Worm (Caenorhabditis elegans) whole organism, late embryonic: Measurements from ENCODE around the gene rnh-2.

Experiments used
- C08G9.2 ChIP-seq: sonication (generic microtip); optimal IDR thresholded peaks from 2 replicates; lab custom pipeline; 2016; ENCODE audit warnings: mild to moderate bottlenecking, missing genetic modification characterization, moderate library complexity, missing compliant biosample characterization
- C38D4.7 ChIP-seq: fragments of 200-800 bp; sonication (Bioruptor generic); optimal IDR thresholded peaks from 2 replicates; lab custom pipeline; 2018; ENCODE audit warnings: mild to moderate bottlenecking, missing genetic modification characterization, moderate library complexity, missing compliant biosample characterization
- F13H6.1 ChIP-seq: sonication (generic microtip); optimal IDR thresholded peaks from 2 replicates; lab custom pipeline; 2016; ENCODE audit warnings: missing genetic modification characterization, missing compliant biosample characterization
- K02D7.2 ChIP-seq: sonication (generic microtip); optimal IDR thresholded peaks from 2 replicates; lab custom pipeline; 2017; ENCODE audit warnings: mild to moderate bottlenecking, missing genetic modification characterization, missing compliant biosample characterization
- T23F11.4 ChIP-seq: fragments of 200-800 bp; sonication (Bioruptor generic); optimal IDR thresholded peaks from 2 replicates; lab custom pipeline; 2018; ENCODE audit warnings: mild to moderate bottlenecking, missing genetic modification characterization, missing compliant biosample characterization
- Y22D7AL.16 ChIP-seq: sonication (generic microtip); optimal IDR thresholded peaks from 2 replicates; lab custom pipeline; 2016; ENCODE audit warnings: missing genetic modification characterization, missing compliant biosample characterization
- ahr-1 ChIP-seq: sonication (generic microtip); optimal IDR thresholded peaks from 2 replicates; lab custom pipeline; 2016; ENCODE audit warnings: missing genetic modification characterization, missing compliant biosample characterization
- ceh-14 ChIP-seq: sonication (generic microtip); optimal IDR thresholded peaks from 2 replicates; lab custom pipeline; 2016; ENCODE audit warnings: missing genotype, missing genetic modification characterization, missing compliant biosample characterization
- ceh-19 ChIP-seq: fragments of 200-800 bp; sonication (Bioruptor generic); optimal IDR thresholded peaks from 2 replicates; lab custom pipeline; 2018; ENCODE audit warnings: mild to moderate bottlenecking, missing genetic modification characterization, missing compliant biosample characterization
- ceh-2 ChIP-seq: sonication (generic microtip); optimal IDR thresholded peaks from 2 replicates; lab custom pipeline; 2016; ENCODE audit warnings: missing genotype, missing genetic modification characterization, missing compliant biosample characterization
- ceh-22 ChIP-seq: sonication (generic microtip); optimal IDR thresholded peaks from 2 replicates; lab custom pipeline; 2017; ENCODE audit warnings: missing biosample characterization, missing genetic modification characterization
- ceh-24 ChIP-seq: sonication (generic microtip); optimal IDR thresholded peaks from 2 replicates; lab custom pipeline; 2016; ENCODE audit warnings: mild to moderate bottlenecking, missing genetic modification characterization, missing compliant biosample characterization
- ceh-30 ChIP-seq: fragments of 150-350 bp; optimal IDR thresholded peaks from 2 replicates; lab custom pipeline; 2014; ENCODE audit warnings: missing biosample characterization, missing genetic modification characterization
- ceh-34 ChIP-seq: sonication (generic microtip); optimal IDR thresholded peaks from 2 replicates; lab custom pipeline; 2016; ENCODE audit warnings: mild to moderate bottlenecking, missing genetic modification characterization, missing compliant biosample characterization
- ceh-45 ChIP-seq: fragments of 200-800 bp; sonication (Bioruptor generic); IDR thresholded peaks from 2 replicates; pipeline ENCODE4 v1.3.6; 2022; ENCODE audit warnings: missing genetic modification reagents, missing genetic modification characterization, missing compliant biosample characterization
- ceh-48 ChIP-seq: sonication (generic microtip); optimal IDR thresholded peaks from 2 replicates; lab custom pipeline; 2016; ENCODE audit warnings: missing genetic modification characterization, inconsistent platforms, missing compliant biosample characterization
- ceh-6 ChIP-seq: fragments of 200-800 bp; sonication (Bioruptor generic); optimal IDR thresholded peaks from 2 replicates; lab custom pipeline; 2018; ENCODE audit warnings: mild to moderate bottlenecking, missing genetic modification characterization, missing compliant biosample characterization
- ceh-9 ChIP-seq: sonication (generic microtip); optimal IDR thresholded peaks from 2 replicates; lab custom pipeline; 2016; ENCODE audit warnings: mild to moderate bottlenecking, missing genetic modification characterization, inconsistent platforms, missing compliant biosample characterization
- dmd-4 ChIP-seq: sonication (generic microtip); optimal IDR thresholded peaks from 2 replicates; lab custom pipeline; 2016; ENCODE audit warnings: borderline replicate concordance, missing genetic modification characterization, missing compliant biosample characterization
- elt-4 ChIP-seq: sonication (generic microtip); optimal IDR thresholded peaks from 2 replicates; lab custom pipeline; 2016; ENCODE audit warnings: missing genetic modification characterization, missing compliant biosample characterization
- ets-4 ChIP-seq: sonication (generic microtip); optimal IDR thresholded peaks from 2 replicates; lab custom pipeline; 2016; ENCODE audit warnings: missing genetic modification characterization, missing compliant biosample characterization
- fax-1 ChIP-seq: sonication (generic microtip); optimal IDR thresholded peaks from 2 replicates; lab custom pipeline; 2016; ENCODE audit warnings: missing genotype, missing genetic modification characterization, missing compliant biosample characterization
- fkh-10 ChIP-seq: fragments of 150-350 bp; optimal IDR thresholded peaks from 2 replicates; lab custom pipeline; 2014; ENCODE audit warnings: missing biosample characterization, missing genetic modification reagents, missing genetic modification characterization
- fkh-6 ChIP-seq: sonication (generic microtip); optimal IDR thresholded peaks from 2 replicates; lab custom pipeline; 2016; ENCODE audit warnings: missing genetic modification characterization, missing compliant biosample characterization
- gmeb-2 ChIP-seq: sonication (generic microtip); optimal IDR thresholded peaks from 2 replicates; lab custom pipeline; 2016; ENCODE audit warnings: missing genetic modification characterization, inconsistent platforms, missing compliant biosample characterization
- hlh-15 ChIP-seq: sonication (generic microtip); optimal IDR thresholded peaks from 2 replicates; lab custom pipeline; 2016; ENCODE audit warnings: missing genetic modification characterization, missing compliant biosample characterization
- hlh-30 ChIP-seq: sonication (generic microtip); optimal IDR thresholded peaks from 2 replicates; lab custom pipeline; 2017; ENCODE audit warnings: antibody characterized with exemption, missing genetic modification characterization, missing compliant biosample characterization; ENCODE audit not compliant: insufficient read depth
- hlh-6 ChIP-seq: sonication (generic microtip); optimal IDR thresholded peaks from 2 replicates; lab custom pipeline; 2016; ENCODE audit warnings: missing genotype, missing genetic modification characterization, missing compliant biosample characterization
- lim-6 ChIP-seq: sonication (generic microtip); optimal IDR thresholded peaks from 2 replicates; lab custom pipeline; 2016; ENCODE audit warnings: missing genetic modification characterization, missing compliant biosample characterization
- lin-11 ChIP-seq: fragments of 200-800 bp; sonication (Bioruptor generic); optimal IDR thresholded peaks from 2 replicates; lab custom pipeline; 2018; ENCODE audit warnings: mild to moderate bottlenecking, missing genetic modification characterization, missing compliant biosample characterization
- madf-2 ChIP-seq: sonication (generic microtip); optimal IDR thresholded peaks from 2 replicates; lab custom pipeline; 2017; ENCODE audit warnings: missing genetic modification characterization, missing compliant biosample characterization
- mec-3 ChIP-seq: sonication (generic microtip); optimal IDR thresholded peaks from 2 replicates; lab custom pipeline; 2016; ENCODE audit warnings: borderline replicate concordance, missing genetic modification characterization, missing compliant biosample characterization
- nfya-1 ChIP-seq: sonication (generic microtip); optimal IDR thresholded peaks from 2 replicates; lab custom pipeline; 2017; ENCODE audit warnings: missing genetic modification characterization, mild to moderate bottlenecking, missing compliant biosample characterization, antibody characterized with exemption, moderate library complexity
- nhr-11 ChIP-seq: fragments of 150-350 bp; optimal IDR thresholded peaks from 2 replicates; lab custom pipeline; 2014; ENCODE audit warnings: missing biosample characterization, missing genetic modification characterization
- nhr-232 ChIP-seq: sonication (generic microtip); optimal IDR thresholded peaks from 2 replicates; lab custom pipeline; 2016; ENCODE audit warnings: missing genetic modification characterization, missing compliant biosample characterization
- npax-4 ChIP-seq: sonication (generic microtip); optimal IDR thresholded peaks from 2 replicates; lab custom pipeline; 2016; ENCODE audit warnings: missing genetic modification characterization, missing compliant biosample characterization
- odd-2 ChIP-seq: sonication (generic microtip); optimal IDR thresholded peaks from 2 replicates; lab custom pipeline; 2017; ENCODE audit warnings: antibody characterized with exemption, mild to moderate bottlenecking, missing genetic modification characterization, missing compliant biosample characterization
- pag-3 ChIP-seq: sonication (generic microtip); optimal IDR thresholded peaks from 2 replicates; lab custom pipeline; 2016; ENCODE audit warnings: missing compliant biosample characterization, missing genetic modification characterization, borderline replicate concordance
- pat-9 ChIP-seq: fragments of 200-800 bp; sonication (Bioruptor generic); optimal IDR thresholded peaks from 2 replicates; lab custom pipeline; 2018; ENCODE audit warnings: mild to moderate bottlenecking, missing genetic modification characterization, moderate library complexity, missing compliant biosample characterization
- pax-1 ChIP-seq: fragments of 150-350 bp; optimal IDR thresholded peaks from 2 replicates; lab custom pipeline; 2014; ENCODE audit warnings: missing biosample characterization, missing genetic modification characterization
- pqm-1 ChIP-seq: sonication (generic microtip); optimal IDR thresholded peaks from 2 replicates; lab custom pipeline; 2016; ENCODE audit warnings: missing genetic modification characterization, missing compliant biosample characterization
- ref-2 ChIP-seq: sonication (generic microtip); optimal IDR thresholded peaks from 2 replicates; lab custom pipeline; 2016; ENCODE audit warnings: missing genetic modification characterization, missing compliant biosample characterization
- rnt-1 ChIP-seq: sonication (generic microtip); optimal IDR thresholded peaks from 2 replicates; lab custom pipeline; 2016; ENCODE audit warnings: missing genetic modification characterization, missing compliant biosample characterization
- sdc-2 ChIP-seq: sonication (generic microtip); optimal IDR thresholded peaks from 2 replicates; lab custom pipeline; 2016; ENCODE audit warnings: missing genotype, missing genetic modification characterization, missing compliant biosample characterization
- sox-2 ChIP-seq: fragments of 200-800 bp; sonication (Bioruptor generic); IDR thresholded peaks from 2 replicates; pipeline ENCODE4 v1.3.6; 2022; ENCODE audit warnings: missing genetic modification reagents, missing genetic modification characterization, missing compliant biosample characterization
- syd-9 ChIP-seq: sonication (generic microtip); optimal IDR thresholded peaks from 2 replicates; lab custom pipeline; 2016; ENCODE audit warnings: mild to moderate bottlenecking, missing genetic modification characterization, moderate library complexity, missing compliant biosample characterization
- tbx-2 ChIP-seq: sonication (generic microtip); optimal IDR thresholded peaks from 2 replicates; lab custom pipeline; 2016; ENCODE audit warnings: missing genetic modification characterization, missing compliant biosample characterization
- unc-86 ChIP-seq: sonication (generic microtip); optimal IDR thresholded peaks from 2 replicates; lab custom pipeline; 2016; ENCODE audit warnings: missing genetic modification characterization, missing compliant biosample characterization
- ztf-16 ChIP-seq: sonication (generic microtip); optimal IDR thresholded peaks from 2 replicates; lab custom pipeline; 2017; ENCODE audit warnings: missing genetic modification characterization, missing compliant biosample characterization

The rnh-2 gene

ce11 chrII:8561227-8561626 lies 44.3 kb downstream of the rnh-2 start, which contains the start of gene iff-2 (continued):
- TF ChIP-seq ceh-14 (peak; percentile 83), sox-2 (peak; percentile 39; the same call in 1 of the 2 replicates), gmeb-2 (tag; lab: Kevin White, UChicago) (no peak), ceh-9 (tag; lab: Kevin White, UChicago) (no peak), hlh-30 (tag; lab: Kevin White, UChicago) (peak; percentile 100), ceh-2 (tag; lab: Kevin White, UChicago) (peak; percentile 76), ceh-34 (tag; lab: Kevin White, UChicago) (peak; percentile 96), ceh-45 (GFP tag; lab: Robert Waterston, UW) (peak; percentile 62; the same call in 1 of the 2 replicates), hlh-6 (tag; lab: Kevin White, UChicago) (peak; percentile 28), pqm-1 (tag; lab: Kevin White, UChicago) (peak; percentile 73), pax-1 (tag; lab: Kevin White, UChicago) (peak; percentile 83), ceh-24 (tag; lab: Kevin White, UChicago) (no peak), elt-4 (tag; lab: Kevin White, UChicago) (no peak), K02D7.2 (tag; lab: Kevin White, UChicago) (peak; percentile 14), ceh-6 (GFP tag; lab: Kevin White, UChicago) (peak; percentile 56), syd-9 (peak; percentile 83), nhr-232 (tag; lab: Kevin White, UChicago) (no peak), dmd-4 (peak; percentile 1), sdc-2 (tag; lab: Kevin White, UChicago) (peak; percentile 78), nfya-1 (tag; lab: Kevin White, UChicago) (peak; percentile 97), T23F11.4 (GFP tag; lab: Kevin White, UChicago) (peak; percentile 69), ref-2 (tag; lab: Kevin White, UChicago) (peak; percentile 97), lin-11 (peak; percentile 13), hlh-15 (tag; lab: Kevin White, UChicago) (no peak), madf-2 (tag; lab: Kevin White, UChicago) (peak; percentile 70), rnt-1 (tag; lab: Kevin White, UChicago) (peak; percentile 95), C08G9.2 (tag; lab: Kevin White, UChicago) (peak; percentile 65), fkh-6 (tag; lab: Kevin White, UChicago) (peak; percentile 68), Y22D7AL.16 (tag; lab: Kevin White, UChicago) (no peak), mec-3 (tag; lab: Kevin White, UChicago) (no peak), unc-86 (tag; lab: Kevin White, UChicago) (peak; percentile 76), ets-4 (tag; lab: Kevin White, UChicago) (peak; percentile 89), pag-3 (tag; lab: Kevin White, UChicago) (no peak), C38D4.7 (GFP tag; lab: Kevin White, UChicago) (peak; percentile 18), ceh-22 (tag; lab: Kevin White, UChicago) (peak; percentile 67), ceh-48 (peak; percentile 49), fkh-10 (GFP tag; lab: Kevin White, UChicago) (peak; percentile 59), npax-4 (tag; lab: Kevin White, UChicago) (no peak), nhr-11 (peak; percentile 62), pat-9 (tag; lab: Kevin White, UChicago) (peak; percentile 72), ceh-30 (tag; lab: Kevin White, UChicago) (peak; percentile 39), tbx-2 (peak; percentile 97), fax-1 (tag; lab: Kevin White, UChicago) (no peak)

- TF ChIP-seq lim-6 (tag; lab: Kevin White, UChicago): no peak
- no peak for TF ChIP-seq ceh-34 (tag; lab: Kevin White, UChicago)
- no peak for TF ChIP-seq ceh-19 (GFP tag; lab: Kevin White, UChicago)
- TF ChIP-seq ceh-2 (tag; lab: Kevin White, UChicago): no peak
- TF ChIP-seq ahr-1: no peak
- no peak for TF ChIP-seq tbx-2
- no peak for TF ChIP-seq nhr-11
- TF ChIP-seq K02D7.2 (tag; lab: Kevin White, UChicago): no peak
- no peak for TF ChIP-seq odd-2
- TF ChIP-seq unc-86 (tag; lab: Kevin White, UChicago): no peak
- TF ChIP-seq madf-2 (tag; lab: Kevin White, UChicago): no peak
- TF ChIP-seq pqm-1 (tag; lab: Kevin White, UChicago): no peak
- TF ChIP-seq hlh-30 (tag; lab: Kevin White, UChicago): no peak
- no peak for TF ChIP-seq F13H6.1 (tag; lab: Kevin White, UChicago)
- TF ChIP-seq fkh-6 (tag; lab: Kevin White, UChicago): no peak
- TF ChIP-seq syd-9: no peak
- no peak for TF ChIP-seq hlh-15 (tag; lab: Kevin White, UChicago)
- TF ChIP-seq pag-3 (tag; lab: Kevin White, UChicago): no peak
- no peak for TF ChIP-seq ztf-16
Measured at ce11 chrII:8562002-8562401, 45.1 kb downstream of the rnh-2 start, which contains the start of gene F54C9.14. TSS of gene F54C9.14 (plus strand) at chrII:8562302.
